Worm (Caenorhabditis elegans) whole organism, young adult: ENCODE data around the gene Y39A1A.9.

ENCODE experiments used
- F22D6.2 ChIP-seq: sonication (generic microtip); optimal IDR thresholded peaks from 2 replicates; lab custom pipeline; 2016; ENCODE audit warnings: mild to moderate bottlenecking, missing genetic modification characterization, missing compliant biosample characterization
- mel-28 ChIP-seq: sonication (generic microtip); optimal IDR thresholded peaks from 2 replicates; lab custom pipeline; 2016; ENCODE audit warnings: borderline replicate concordance, mild to moderate bottlenecking, missing genetic modification characterization, missing compliant biosample characterization
- sdz-38 ChIP-seq: sonication (generic microtip); optimal IDR thresholded peaks from 2 replicates; lab custom pipeline; 2016; ENCODE audit warnings: missing genotype, missing genetic modification characterization, missing compliant biosample characterization
- snpc-4 ChIP-seq, 5 experiments: fragments of 150-350 bp in 1 of 5; sonication (generic microtip) in 4 of 5; optimal IDR thresholded peaks; 2 replicates each; lab custom pipeline; 2014 to 2018; ENCODE audit warnings: missing genetic modification characterization in 5 of 5, missing biosample characterization in 3 of 5, antibody characterized with exemption in 2 of 5, mild to moderate bottlenecking in 2 of 5, missing compliant biosample characterization in 2 of 5, missing genotype in 2 of 5, moderate library complexity in 2 of 5, missing genetic modification reagents in 1 of 5
- sptf-2 ChIP-seq: fragments of 200-800 bp; sonication (Bioruptor generic); optimal IDR thresholded peaks from 2 replicates; lab custom pipeline; 2018; ENCODE audit warnings: mild to moderate bottlenecking, missing genetic modification characterization, missing compliant biosample characterization
- ztf-3 ChIP-seq: fragments of 200-800 bp; sonication (Bioruptor generic); optimal IDR thresholded peaks from 2 replicates; lab custom pipeline; 2018; ENCODE audit warnings: mild to moderate bottlenecking, missing genetic modification characterization, missing compliant biosample characterization

ce11 chrIII:10592729-10593128 is 40.6 kb downstream of the Y39A1A.9 start, which contains the start of gene Y45F3A.8:
- TF ChIP-seq sptf-2 (GFP tag; lab: Kevin White, UChicago), result no peak
- TF ChIP-seq snpc-4 (GFP tag; optimal IDR thresholded peaks at IDR 0.05; lab: Kevin White, UChicago), result no peak
- TF ChIP-seq snpc-4 (tag; optimal IDR thresholded peaks at IDR 0.05; lab: Kevin White, UChicago), result no peak
- TF ChIP-seq mel-28 (tag; lab: Kevin White, UChicago), result no peak
- no peak for TF ChIP-seq ztf-3 (GFP tag; lab: Kevin White, UChicago)
- no peak for TF ChIP-seq F22D6.2 (tag; lab: Kevin White, UChicago)
- TF ChIP-seq sdz-38 (tag; lab: Kevin White, UChicago), result no peak
